Fruit fly (Drosophila melanogaster): Measurements from ENCODE around the gene Unc-115a.

Gene Unc-115a

DNA sequence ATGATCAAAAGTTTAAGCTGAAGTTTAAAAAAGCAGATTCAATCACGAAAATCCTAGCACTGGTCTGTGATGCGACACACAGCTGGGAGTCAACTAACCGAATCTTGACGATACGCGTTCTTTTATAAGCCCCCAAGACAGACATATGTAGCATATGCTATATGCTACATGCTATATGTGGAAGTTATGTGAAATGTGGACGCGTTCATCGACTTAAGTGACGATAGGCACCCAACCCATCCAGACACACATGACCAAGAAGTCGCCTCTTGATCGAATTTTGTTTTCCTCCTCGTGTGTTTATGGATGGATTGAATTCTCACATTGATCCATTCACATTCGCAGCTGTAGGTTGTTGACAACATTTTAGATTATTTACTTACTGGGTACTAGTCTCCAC, 27.9 kb upstream of the Unc-115a start, which contains the start of gene alphaTub85E:
TSS of gene alphaTub85E (minus strand) at position 101 of the 400 bp plus-strand sequence.
- TF ChIP-seq cic (GFP tag; optimal IDR thresholded peaks at IDR 0.05) (no peak), bab1 (GFP tag; optimal IDR thresholded peaks at IDR 0.05) (no peak), CG7101 (tag; optimal IDR thresholded peaks at IDR 0.05) (no peak), cnc (optimal IDR thresholded peaks at IDR 0.05) (no peak), tj (GFP tag; optimal IDR thresholded peaks at IDR 0.05) (no peak), kay (GFP tag; ENCODE audit: borderline replicate concordance) (no peak), toe (GFP tag; optimal IDR thresholded peaks at IDR 0.05) (no peak), CG11617 (GFP tag; optimal IDR thresholded peaks at IDR 0.05) (no peak), Clk (GFP tag; optimal IDR thresholded peaks at IDR 0.05) (no peak), CG14711 (tag; optimal IDR thresholded peaks at IDR 0.05) (no peak), ovo (GFP tag; optimal IDR thresholded peaks at IDR 0.05) (no peak), CG33017 (tag; optimal IDR thresholded peaks at IDR 0.05) (no peak), Mnt (GFP tag; optimal IDR thresholded peaks at IDR 0.05) (no peak), CG7045 (GFP tag; optimal IDR thresholded peaks at IDR 0.05) (no peak), pad (GFP tag; optimal IDR thresholded peaks at IDR 0.05) (no peak), Hr96 (GFP tag; optimal IDR thresholded peaks at IDR 0.05) (no peak), Crg-1 (GFP tag; optimal IDR thresholded peaks at IDR 0.05) (no peak), CG12768 (GFP tag; optimal IDR thresholded peaks at IDR 0.05) (no peak)

DNA sequence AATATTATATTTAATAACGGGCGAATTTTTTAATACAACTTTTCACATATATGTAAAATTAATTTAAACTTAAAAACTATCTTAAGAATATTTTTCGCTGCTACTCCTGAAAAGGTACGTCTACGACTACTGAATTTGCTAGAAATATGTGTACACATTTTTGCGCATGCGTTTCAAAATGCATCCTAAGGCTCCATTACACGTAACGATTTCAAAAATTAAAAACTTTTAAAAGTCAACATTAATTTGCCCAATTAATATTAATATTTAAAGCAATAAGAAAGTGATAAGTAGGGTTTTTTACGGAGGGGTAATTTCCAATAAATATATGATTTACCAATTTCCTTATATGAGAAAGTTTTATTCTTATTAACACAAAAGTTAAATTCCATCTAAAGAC, 25.6 kb upstream of the Unc-115a start, which contains the start of gene FoxP:
TSS of gene FoxP (minus strand) at position 89 of the 400 bp plus-strand sequence.
- no peak for TF ChIP-seq CG7045 (GFP tag; optimal IDR thresholded peaks at IDR 0.05)
- TF ChIP-seq kay (GFP tag; ENCODE audit: borderline replicate concordance) = peak; percentile 29

DNA sequence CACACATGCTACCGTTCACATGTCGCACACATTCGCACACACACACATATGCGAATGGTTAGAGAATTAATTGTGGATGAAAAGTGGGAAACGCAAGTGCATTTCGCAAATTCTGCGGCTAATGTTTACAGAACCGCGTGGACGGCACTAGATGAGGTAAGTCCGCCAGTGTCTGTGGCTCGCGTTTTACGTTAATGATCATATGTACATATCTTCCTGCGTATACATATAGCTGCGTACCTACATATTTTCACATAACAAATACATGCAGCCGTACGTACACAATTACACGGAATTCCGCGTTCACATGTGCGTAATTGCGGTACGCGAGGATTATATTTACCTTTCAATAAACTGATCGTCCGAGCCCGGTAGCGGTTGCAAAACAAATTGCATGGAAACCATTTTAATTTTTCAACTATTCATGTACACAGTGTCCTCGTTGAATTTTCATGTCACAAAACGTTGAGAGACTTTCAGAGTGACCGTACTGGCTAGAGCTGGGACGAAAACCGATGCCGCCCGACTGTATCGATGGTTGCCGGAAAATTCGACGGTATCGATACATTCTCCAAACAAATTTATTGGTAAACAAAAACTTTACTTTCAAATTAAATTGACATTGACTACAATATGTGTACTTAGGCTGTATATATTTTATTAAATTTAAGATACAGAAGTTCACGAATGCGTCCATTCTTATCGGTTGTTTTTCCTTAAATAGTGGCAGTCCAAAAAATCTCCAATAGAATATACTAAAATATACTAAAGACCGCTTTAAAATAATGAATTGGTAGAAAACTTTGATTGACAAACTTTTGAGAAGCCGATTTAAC, 20.1 kb upstream of the Unc-115a start, which contains the start of gene hyd:
TSS of gene hyd (minus strand) at position 495 of the 836 bp plus-strand sequence.
- TF ChIP-seq Mnt (GFP tag; optimal IDR thresholded peaks at IDR 0.05) (peak; percentile 71), CG7101 (tag; optimal IDR thresholded peaks at IDR 0.05) (no peak), tj (GFP tag; optimal IDR thresholded peaks at IDR 0.05) (peak; percentile 4), ovo (GFP tag; optimal IDR thresholded peaks at IDR 0.05) (peak; percentile 9), bab1 (GFP tag; optimal IDR thresholded peaks at IDR 0.05) (peak; percentile 38), CG12768 (GFP tag; optimal IDR thresholded peaks at IDR 0.05) (peak; percentile 27), cnc (optimal IDR thresholded peaks at IDR 0.05) (no peak), cic (GFP tag; optimal IDR thresholded peaks at IDR 0.05) (peak; percentile 8)

DNA sequence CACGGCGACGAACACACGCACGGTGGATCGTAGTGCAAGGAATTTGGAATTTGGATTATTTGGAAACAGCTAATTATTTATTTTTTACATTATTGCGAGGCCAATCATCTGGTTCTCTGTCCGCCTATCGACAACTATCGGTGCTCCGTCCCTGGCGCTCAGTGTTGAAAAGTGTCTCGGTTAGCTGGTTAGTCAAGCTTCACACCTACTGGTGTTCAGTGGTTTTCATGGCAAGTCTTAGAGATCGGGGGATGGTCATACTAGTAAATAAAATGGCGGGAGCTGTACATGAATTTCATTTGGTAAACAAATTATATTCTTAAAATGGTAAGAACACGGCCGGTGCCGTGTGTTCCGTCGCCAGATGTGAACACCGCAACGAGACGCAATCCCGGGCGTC, 5.7 kb upstream of the Unc-115a start, which contains the start of the genes trbd and dmt:
TSS of gene trbd (minus strand) at position 152 of the 400 bp plus-strand sequence.
TSS of gene dmt (plus strand) at position 257 of the 400 bp plus-strand sequence.
- TF ChIP-seq Mnt (GFP tag; optimal IDR thresholded peaks at IDR 0.05) (peak; percentile 74), Hr96 (GFP tag; optimal IDR thresholded peaks at IDR 0.05) (no peak), CG12768 (GFP tag; optimal IDR thresholded peaks at IDR 0.05) (peak; percentile 14), kay (GFP tag; ENCODE audit: borderline replicate concordance) (no peak), CG33017 (tag; optimal IDR thresholded peaks at IDR 0.05) (no peak), CG5204 (GFP tag; optimal IDR thresholded peaks at IDR 0.05) (no peak), Clk (GFP tag; optimal IDR thresholded peaks at IDR 0.05) (peak; percentile 67), CG7101 (tag; optimal IDR thresholded peaks at IDR 0.05) (peak; percentile 68), tj (GFP tag; optimal IDR thresholded peaks at IDR 0.05) (peak; percentile 16), ovo (GFP tag; optimal IDR thresholded peaks at IDR 0.05) (peak; percentile 58), CG1620 (GFP tag; optimal IDR thresholded peaks at IDR 0.05) (peak; percentile 81), CG7045 (GFP tag; optimal IDR thresholded peaks at IDR 0.05) (no peak), pad (GFP tag; optimal IDR thresholded peaks at IDR 0.05) (peak; percentile 65), toe (GFP tag; optimal IDR thresholded peaks at IDR 0.05) (no peak), cnc (optimal IDR thresholded peaks at IDR 0.05) (no peak), cic (GFP tag; optimal IDR thresholded peaks at IDR 0.05) (peak; percentile 4), bab1 (GFP tag; optimal IDR thresholded peaks at IDR 0.05) (peak; percentile 76), CG14711 (tag; optimal IDR thresholded peaks at IDR 0.05) (no peak), CG11617 (GFP tag; optimal IDR thresholded peaks at IDR 0.05) (peak; percentile 26), Crg-1 (GFP tag; optimal IDR thresholded peaks at IDR 0.05) (peak; percentile 70)

DNA sequence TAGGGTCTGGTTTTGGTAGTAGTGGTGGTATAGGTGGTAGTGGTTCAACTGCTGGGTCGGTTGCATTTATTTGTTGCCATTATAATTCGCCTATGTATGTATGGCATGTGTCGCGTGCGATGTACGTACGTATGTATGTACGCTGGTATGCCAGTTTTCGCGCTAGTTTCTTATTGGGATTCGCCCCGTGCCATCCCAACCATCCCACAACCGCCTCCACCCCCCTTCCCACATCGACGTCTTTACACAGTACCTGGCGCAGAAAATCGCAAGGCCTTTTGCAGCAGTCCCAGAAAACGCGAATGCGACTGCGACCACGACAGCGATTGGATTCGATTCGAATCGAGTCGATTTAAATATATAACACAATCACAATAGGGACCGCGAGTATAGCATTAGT, 5.0 kb upstream of the Unc-115a start:
- TF ChIP-seq CG11617 (GFP tag; optimal IDR thresholded peaks at IDR 0.05) = peak; percentile 15
- peak; percentile 62 for TF ChIP-seq Mnt (GFP tag; optimal IDR thresholded peaks at IDR 0.05)
- TF ChIP-seq CG14711 (tag; optimal IDR thresholded peaks at IDR 0.05) = no peak

DNA sequence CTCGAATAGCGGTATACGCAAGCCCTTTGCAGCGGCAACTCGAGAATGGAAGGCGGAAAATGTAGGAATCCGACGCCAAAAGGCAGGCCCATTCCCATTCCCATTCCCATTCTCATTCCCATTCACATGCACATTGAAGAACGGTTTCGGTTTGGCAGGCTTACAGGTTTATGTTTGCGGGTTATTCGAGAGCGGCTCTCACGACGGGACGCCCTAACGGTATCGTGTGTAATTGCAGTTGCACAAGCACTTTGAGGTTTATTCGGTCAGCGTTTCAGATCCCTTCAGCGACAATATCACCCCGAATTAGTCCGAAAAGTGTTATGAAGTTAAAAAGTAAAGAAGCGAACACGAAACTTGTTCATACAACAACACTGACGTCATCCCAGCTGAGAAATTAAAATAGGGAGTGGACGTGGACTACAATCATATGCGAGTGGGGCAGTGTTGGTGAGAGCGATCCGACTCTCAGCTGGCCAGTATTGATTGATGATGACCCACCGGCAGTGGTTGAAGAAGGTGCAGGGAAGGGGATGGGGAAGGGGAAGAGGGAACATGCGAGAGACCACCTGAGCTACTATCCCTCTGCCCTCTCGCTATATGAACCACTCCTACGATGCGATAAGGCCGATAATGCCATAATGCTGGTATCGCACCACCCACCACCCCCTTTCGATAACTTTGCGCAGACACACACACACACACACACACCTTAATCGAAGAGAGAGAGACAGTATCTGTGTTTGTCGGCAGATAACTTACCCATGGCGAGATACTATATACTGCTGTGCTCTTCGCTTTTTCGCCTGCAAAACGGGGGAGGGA, 822 bp downstream of the Unc-115a start:
- TF ChIP-seq CG5204 (GFP tag; optimal IDR thresholded peaks at IDR 0.05) (no peak), Hr96 (GFP tag; optimal IDR thresholded peaks at IDR 0.05) (peak; percentile 37), CG7045 (GFP tag; optimal IDR thresholded peaks at IDR 0.05) (peak; percentile 51), CG12768 (GFP tag; optimal IDR thresholded peaks at IDR 0.05) (peak; percentile 52), tj (GFP tag; optimal IDR thresholded peaks at IDR 0.05) (peak; percentile 42), Clk (GFP tag; optimal IDR thresholded peaks at IDR 0.05) (peak; percentile 31), CG1620 (GFP tag; optimal IDR thresholded peaks at IDR 0.05) (no peak), cic (GFP tag; optimal IDR thresholded peaks at IDR 0.05) (peak; percentile 97), ovo (GFP tag; optimal IDR thresholded peaks at IDR 0.05) (peak; percentile 96), bab1 (GFP tag; optimal IDR thresholded peaks at IDR 0.05) (no peak), Crg-1 (GFP tag; optimal IDR thresholded peaks at IDR 0.05) (peak; percentile 46), CG33017 (tag; optimal IDR thresholded peaks at IDR 0.05) (no peak), toe (GFP tag; optimal IDR thresholded peaks at IDR 0.05) (peak; percentile 39), cnc (optimal IDR thresholded peaks at IDR 0.05) (no peak), pad (GFP tag; optimal IDR thresholded peaks at IDR 0.05) (peak; percentile 91), CG7101 (tag; optimal IDR thresholded peaks at IDR 0.05) (peak; percentile 10), kay (GFP tag; ENCODE audit: borderline replicate concordance) (no peak), Mnt (GFP tag; optimal IDR thresholded peaks at IDR 0.05) (peak; percentile 64), CG14711 (tag; optimal IDR thresholded peaks at IDR 0.05) (no peak)

All from whole organism, adult.